Fruit fly (Drosophila melanogaster) whole organism, embryonic: ENCODE measurements around the gene Nlg2.

Experiments
- Abd-B ChIP-seq: fragments of 200-800 bp; sonication (Bioruptor generic); optimal IDR thresholded peaks from 2 replicates; lab custom pipeline; 2018; ENCODE audit warnings: missing biosample characterization, mild to moderate bottlenecking, missing genetic modification characterization, moderate library complexity
- B-H2 ChIP-seq: fragments of 200-800 bp; sonication (Bioruptor generic); optimal IDR thresholded peaks from 2 replicates; lab custom pipeline; 2018; ENCODE audit warnings: missing biosample characterization, mild to moderate bottlenecking, missing genetic modification characterization
- CG10565 ChIP-seq: fragments of 200-800 bp; sonication (Bioruptor generic); optimal IDR thresholded peaks from 3 replicates; lab custom pipeline; 2016; ENCODE audit warnings: missing biosample characterization, mild to moderate bottlenecking, missing genetic modification characterization
- CG12299 ChIP-seq: fragments of 200-800 bp; sonication (Bioruptor generic); optimal IDR thresholded peaks from 2 replicates; lab custom pipeline; 2018; ENCODE audit warnings: missing biosample characterization, mild to moderate bottlenecking, missing genetic modification characterization
- CG12659 ChIP-seq: fragments of 200-800 bp; sonication (Bioruptor generic); optimal IDR thresholded peaks from 3 replicates; lab custom pipeline; 2017; ENCODE audit warnings: mild to moderate bottlenecking, missing biosample characterization, missing genetic modification reagents, missing genetic modification characterization
- CG12744 ChIP-seq: fragments of 200-800 bp; sonication (Bioruptor generic); optimal IDR thresholded peaks from 2 replicates; lab custom pipeline; 2016; ENCODE audit warnings: missing biosample characterization, missing genetic modification characterization
- CG13775 ChIP-seq: fragments of 200-800 bp; sonication (Bioruptor generic); optimal IDR thresholded peaks from 3 replicates; lab custom pipeline; 2017; ENCODE audit warnings: missing biosample characterization, mild to moderate bottlenecking, missing genetic modification characterization
- CG17829 ChIP-seq: fragments of 200-800 bp; optimal IDR thresholded peaks from 2 replicates; lab custom pipeline; 2019; ENCODE audit warnings: missing biosample characterization, mild to moderate bottlenecking, missing genetic modification characterization, moderate library complexity
- CG18262 ChIP-seq: fragments of 200-800 bp; optimal IDR thresholded peaks from 3 replicates; lab custom pipeline; 2019; ENCODE audit warnings: missing biosample characterization, mild to moderate bottlenecking, missing genetic modification characterization, moderate library complexity
- CG2116 ChIP-seq: fragments of 200-800 bp; sonication (Bioruptor generic); optimal IDR thresholded peaks from 3 replicates; lab custom pipeline; 2018; ENCODE audit warnings: missing biosample characterization, mild to moderate bottlenecking, missing genetic modification characterization
- CG31388 ChIP-seq: fragments of 200-800 bp; sonication (Bioruptor generic); optimal IDR thresholded peaks from 2 replicates; lab custom pipeline; 2016; ENCODE audit warnings: missing biosample characterization, missing genetic modification characterization
- CG4854 ChIP-seq: fragments of 200-800 bp; sonication (Bioruptor generic); optimal IDR thresholded peaks from 2 replicates; lab custom pipeline; 2016; ENCODE audit warnings: missing biosample characterization, missing genetic modification characterization, inconsistent platforms
- CG6654 ChIP-seq: fragments of 200-800 bp; sonication (Bioruptor generic); optimal IDR thresholded peaks from 2 replicates; lab custom pipeline; 2017; ENCODE audit warnings: missing biosample characterization, mild to moderate bottlenecking, missing genetic modification characterization
- CG6689 ChIP-seq: fragments of 200-800 bp; sonication (Bioruptor generic); IDR thresholded peaks from 2 replicates; pipeline ENCODE4 v1.3.6; 2022; ENCODE audit warnings: missing biosample characterization, missing genetic modification characterization
- CG8290 ChIP-seq, 3 experiments: fragments of 200-800 bp; sonication (Bioruptor generic); optimal IDR thresholded peaks; 2 replicates each; lab custom pipeline; 2016 to 2019; ENCODE audit warnings: missing biosample characterization in 3 of 3, missing genetic modification characterization in 3 of 3, mild to moderate bottlenecking in 2 of 3, moderate library complexity in 1 of 3
- CG9817 ChIP-seq: fragments of 200-800 bp; sonication (Bioruptor generic); optimal IDR thresholded peaks from 2 replicates; lab custom pipeline; 2018; ENCODE audit warnings: missing biosample characterization, mild to moderate bottlenecking, missing genetic modification characterization, moderate library complexity
- Camta ChIP-seq: fragments of 200-800 bp; sonication (Bioruptor generic); optimal IDR thresholded peaks from 2 replicates; lab custom pipeline; 2016; ENCODE audit warnings: missing biosample characterization, missing genetic modification characterization
- Chrac-16 ChIP-seq: fragments of 200-800 bp; sonication (Bioruptor generic); optimal IDR thresholded peaks from 3 replicates; lab custom pipeline; 2016; ENCODE audit warnings: missing biosample characterization, missing genetic modification characterization
- Doc2 ChIP-seq: fragments of 200-800 bp; sonication (Bioruptor generic); IDR thresholded peaks from 2 replicates; pipeline ENCODE4 v1.3.6; 2022; ENCODE audit warnings: missing biosample characterization, missing genetic modification characterization
- E2f1 ChIP-seq: fragments of 200-800 bp; sonication (Bioruptor generic); IDR thresholded peaks from 2 replicates; pipeline ENCODE4 v1.3.6; 2022; ENCODE audit warnings: missing biosample characterization, missing genetic modification characterization
- Elba2 ChIP-seq: fragments of 200-800 bp; sonication (Bioruptor generic); optimal IDR thresholded peaks from 3 replicates; lab custom pipeline; 2016; ENCODE audit warnings: missing biosample characterization, missing genetic modification characterization
- HHEX ChIP-seq: fragments of 200-800 bp; sonication (Bioruptor generic); optimal IDR thresholded peaks from 3 replicates; lab custom pipeline; 2017; ENCODE audit warnings: missing biosample characterization, mild to moderate bottlenecking, missing genetic modification characterization, missing genetic modification reagents
- HLHmδ ChIP-seq: fragments of 200-800 bp; sonication (Bioruptor generic); optimal IDR thresholded peaks from 2 replicates; lab custom pipeline; 2018; ENCODE audit warnings: missing biosample characterization, mild to moderate bottlenecking, missing genetic modification characterization, moderate library complexity
- Hey ChIP-seq: fragments of 200-800 bp; sonication (Bioruptor generic); optimal IDR thresholded peaks from 3 replicates; lab custom pipeline; 2018; ENCODE audit warnings: missing biosample characterization, mild to moderate bottlenecking, missing genetic modification characterization
- Lim3 ChIP-seq: fragments of 200-800 bp; sonication (Bioruptor generic); IDR thresholded peaks from 2 replicates; pipeline ENCODE4 v1.3.6; 2022; ENCODE audit warnings: missing biosample characterization, missing genetic modification characterization
- MTF-1 ChIP-seq: fragments of 200-800 bp; sonication (Bioruptor generic); optimal IDR thresholded peaks from 2 replicates; lab custom pipeline; 2018; ENCODE audit warnings: missing biosample characterization, mild to moderate bottlenecking, missing genetic modification characterization, borderline replicate concordance
- Mrtf ChIP-seq: fragments of 200-800 bp; sonication (Bioruptor generic); IDR thresholded peaks from 3 replicates; pipeline ENCODE4 v1.3.6; 2022; ENCODE audit warnings: missing biosample characterization, missing genetic modification characterization
- NFAT ChIP-seq: fragments of 200-800 bp; sonication (Bioruptor generic); IDR thresholded peaks from 2 replicates; pipeline ENCODE4 v1.3.6; 2022; ENCODE audit warnings: missing biosample characterization, missing genetic modification characterization
- Nf-YC ChIP-seq: fragments of 200-800 bp; optimal IDR thresholded peaks from 3 replicates; lab custom pipeline; 2019; ENCODE audit warnings: missing biosample characterization, mild to moderate bottlenecking, missing genetic modification characterization, moderate library complexity
- Opbp ChIP-seq: fragments of 200-800 bp; sonication (Bioruptor generic); IDR thresholded peaks from 3 replicates; pipeline ENCODE4 v1.3.6; 2022; ENCODE audit warnings: missing biosample characterization, missing genetic modification characterization; ENCODE audit not compliant: partially characterized antibody
- Poxn ChIP-seq: fragments of 200-800 bp; sonication (Bioruptor generic); IDR thresholded peaks from 2 replicates; pipeline ENCODE4 v1.3.6; 2022; ENCODE audit warnings: missing biosample characterization, missing genetic modification characterization
- Six4 ChIP-seq: fragments of 200-800 bp; sonication (Bioruptor generic); optimal IDR thresholded peaks from 2 replicates; lab custom pipeline; 2016; ENCODE audit warnings: missing biosample characterization, missing genetic modification characterization
- Taf1 ChIP-seq: fragments of 200-800 bp; sonication (Bioruptor generic); IDR thresholded peaks from 2 replicates; pipeline ENCODE4 v1.3.6; 2022; ENCODE audit warnings: missing biosample characterization, missing genetic modification characterization
- Xbp1 ChIP-seq: fragments of 200-800 bp; sonication (Bioruptor generic); optimal IDR thresholded peaks from 3 replicates; lab custom pipeline; 2016; ENCODE audit warnings: missing biosample characterization, mild to moderate bottlenecking, missing genetic modification characterization
- al ChIP-seq: fragments of 200-800 bp; sonication (Bioruptor generic); IDR thresholded peaks from 2 replicates; pipeline ENCODE4 v1.3.6; 2022; ENCODE audit warnings: missing biosample characterization, missing genetic modification characterization
- ap ChIP-seq: fragments of 200-800 bp; sonication (Bioruptor generic); IDR thresholded peaks from 2 replicates; pipeline ENCODE4 v1.3.6; 2022; ENCODE audit warnings: missing biosample characterization, missing genetic modification characterization
- btn ChIP-seq: fragments of 200-800 bp; sonication (Bioruptor generic); optimal IDR thresholded peaks from 2 replicates; lab custom pipeline; 2016; ENCODE audit warnings: missing biosample characterization, missing genetic modification characterization
- cad ChIP-seq: fragments of >200 bp; optimal IDR thresholded peaks from 2 replicates; lab custom pipeline; 2017; ENCODE audit warnings: missing biosample characterization, missing genetic modification characterization
- caup ChIP-seq: fragments of 200-800 bp; sonication (Bioruptor generic); optimal IDR thresholded peaks from 3 replicates; lab custom pipeline; 2017; ENCODE audit warnings: missing biosample characterization, mild to moderate bottlenecking, missing genetic modification characterization, moderate library complexity; ENCODE audit not compliant: severe bottlenecking
- jing ChIP-seq: fragments of 200-800 bp; sonication (Bioruptor generic); optimal IDR thresholded peaks from 2 replicates; lab custom pipeline; 2018; ENCODE audit warnings: missing biosample characterization, mild to moderate bottlenecking, missing genetic modification characterization
- knrl ChIP-seq: fragments of 200-800 bp; sonication (Bioruptor generic); IDR thresholded peaks from 3 replicates; pipeline ENCODE4 v1.3.6; 2022; ENCODE audit warnings: missing biosample characterization, missing genetic modification characterization; ENCODE audit not compliant: partially characterized antibody
- onecut ChIP-seq: fragments of 200-800 bp; sonication (Bioruptor generic); IDR thresholded peaks from 2 replicates; pipeline ENCODE4 v1.3.6; 2022; ENCODE audit warnings: missing biosample characterization, missing genetic modification characterization
- pb ChIP-seq: fragments of 200-800 bp; sonication (Bioruptor generic); optimal IDR thresholded peaks from 3 replicates; lab custom pipeline; 2016; ENCODE audit warnings: missing biosample characterization, missing genetic modification characterization
- pfk ChIP-seq: fragments of 200-800 bp; sonication (Bioruptor generic); optimal IDR thresholded peaks from 2 replicates; lab custom pipeline; 2018; ENCODE audit warnings: missing biosample characterization, mild to moderate bottlenecking, missing genetic modification characterization, moderate library complexity
- pho ChIP-seq: fragments of 200-800 bp; sonication (Bioruptor generic); optimal IDR thresholded peaks from 2 replicates; lab custom pipeline; 2016; ENCODE audit warnings: missing biosample characterization, missing genetic modification characterization
- run ChIP-seq: fragments of 200-800 bp; sonication (Bioruptor generic); optimal IDR thresholded peaks from 3 replicates; lab custom pipeline; 2018; ENCODE audit warnings: missing biosample characterization, mild to moderate bottlenecking, missing genetic modification characterization
- slbo ChIP-seq: fragments of 200-800 bp; sonication (Bioruptor generic); IDR thresholded peaks from 2 replicates; pipeline ENCODE4 v1.3.6; 2022; ENCODE audit warnings: missing biosample characterization, missing genetic modification characterization
- sna ChIP-seq: fragments of 200-800 bp; sonication (Bioruptor generic); IDR thresholded peaks from 2 replicates; pipeline ENCODE4 v1.3.6; 2022; ENCODE audit warnings: missing biosample characterization, missing genetic modification characterization; ENCODE audit not compliant: partially characterized antibody
- zfh2 ChIP-seq: fragments of 200-800 bp; sonication (Bioruptor generic); optimal IDR thresholded peaks from 2 replicates; lab custom pipeline; 2016; ENCODE audit warnings: missing biosample characterization, missing genetic modification characterization

Gene Nlg2

DNA sequence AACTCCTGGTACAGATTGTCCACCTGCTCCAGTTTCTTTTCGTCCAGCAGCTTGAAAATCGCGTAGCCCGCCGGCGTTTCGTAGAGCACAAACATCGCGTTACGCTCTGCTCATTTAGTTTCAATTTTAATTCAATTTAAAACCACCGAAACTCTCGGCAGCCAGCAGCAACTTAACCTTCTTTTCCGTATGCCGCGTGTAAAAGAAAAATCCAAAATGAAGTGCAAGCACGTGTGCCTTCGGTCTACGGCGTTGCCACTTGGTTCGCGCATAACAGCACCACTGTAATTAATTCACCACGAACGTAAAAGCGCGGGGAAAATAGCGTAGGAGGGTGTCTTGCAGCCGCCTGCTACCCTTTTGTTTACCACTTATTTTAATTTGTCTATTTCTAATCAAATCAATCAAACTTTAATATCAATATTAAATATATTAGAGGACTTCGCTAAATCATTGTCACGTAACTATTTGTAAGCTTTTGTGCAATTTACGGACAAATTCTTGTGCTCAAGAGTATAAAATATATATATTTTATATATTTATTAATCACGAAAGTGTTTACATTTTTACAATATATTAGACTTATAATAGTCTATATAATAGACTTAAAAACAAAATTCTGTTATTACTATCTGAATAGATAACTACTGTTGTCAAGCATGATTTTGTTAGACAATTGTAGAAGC lies 44.0 kb downstream of the Nlg2 start, which contains the start of gene nop5 (continued):
- TF ChIP-seq caup (GFP tag; lab: Kevin White, UChicago) (peak; percentile 37), al (GFP tag; lab: Robert Waterston, UW) (0 out of 2 replicates have a peak, but pooled peaks have one; percentile 8), pho (GFP tag; lab: Kevin White, UChicago) (no peak), CG4854 (GFP tag; lab: Kevin White, UChicago) (no peak), CG6689 (GFP tag; lab: Robert Waterston, UW) (peak; percentile 47), Taf1 (GFP tag; lab: Robert Waterston, UW) (no peak), B-H2 (peak; percentile 72), CG12744 (GFP tag; lab: Kevin White, UChicago) (no peak), Opbp (GFP tag; lab: Robert Waterston, UW) (no peak), pb (GFP tag; lab: Kevin White, UChicago) (no peak), Poxn (GFP tag; lab: Robert Waterston, UW) (no peak), btn (GFP tag; lab: Kevin White, UChicago) (no peak), Hey (tag; lab: Kevin White, UChicago) (no peak), Elba2 (GFP tag; lab: Kevin White, UChicago) (no peak), jing (GFP tag; lab: Kevin White, UChicago) (no peak), CG6654 (GFP tag; lab: Kevin White, UChicago) (peak; percentile 33), CG12299 (tag; lab: Kevin White, UChicago) (peak; percentile 19), CG2116 (GFP tag; lab: Kevin White, UChicago) (peak; percentile 33), onecut (GFP tag; lab: Robert Waterston, UW) (0 out of 2 replicates have a peak, but pooled peaks have one; percentile 4), CG13775 (peak; percentile 73), E2f1 (GFP tag; lab: Robert Waterston, UW) (0 out of 2 replicates have a peak, but pooled peaks have one; percentile 22), zfh2 (GFP tag; lab: Kevin White, UChicago) (no peak), Mrtf (GFP tag; lab: Robert Waterston, UW) (no peak), CG9817 (tag; lab: Kevin White, UChicago) (peak; percentile 69), cad (no peak), HHEX (GFP tag; lab: Kevin White, UChicago) (peak; percentile 78), sna (GFP tag; lab: Robert Waterston, UW) (no peak), Lim3 (GFP tag; lab: Robert Waterston, UW) (no peak), Doc2 (GFP tag; lab: Robert Waterston, UW) (no peak), CG12659 (peak; percentile 85), run (tag; lab: Kevin White, UChicago) (no peak), CG18262 (tag; lab: Kevin White, UChicago) (peak; percentile 88), MTF-1 (GFP tag; lab: Kevin White, UChicago) (no peak), CG8290 (GFP tag; optimal IDR thresholded peaks at IDR 0.05; lab: Kevin White, UChicago) (peak; percentile 19), CG8290 (tag; optimal IDR thresholded peaks at IDR 0.05; lab: Kevin White, UChicago) (no peak), Chrac-16 (GFP tag; lab: Kevin White, UChicago) (peak; percentile 33), Nf-YC (tag; lab: Kevin White, UChicago) (peak; percentile 82), Camta (no peak), Xbp1 (peak; percentile 60), NFAT (GFP tag; lab: Robert Waterston, UW) (0 out of 2 replicates have a peak, but pooled peaks have one; percentile 30), slbo (GFP tag; lab: Robert Waterston, UW) (no peak; the same call in 1 of the 2 replicates), ap (GFP tag; lab: Robert Waterston, UW) (no peak), CG10565 (GFP tag; lab: Kevin White, UChicago) (no peak), Abd-B (GFP tag; lab: Kevin White, UChicago) (no peak), pfk (GFP tag; lab: Kevin White, UChicago) (peak; percentile 15), HLHmδ (GFP tag; lab: Kevin White, UChicago) (peak; percentile 43), knrl (no peak), CG17829 (tag; lab: Kevin White, UChicago) (peak; percentile 78), Six4 (GFP tag; lab: Kevin White, UChicago) (peak; percentile 38), CG31388 (GFP tag; lab: Kevin White, UChicago) (no peak)
